Fruit fly (Drosophila melanogaster): Measurements from ENCODE around the gene CG14641.

Gene CG14641

DNA sequence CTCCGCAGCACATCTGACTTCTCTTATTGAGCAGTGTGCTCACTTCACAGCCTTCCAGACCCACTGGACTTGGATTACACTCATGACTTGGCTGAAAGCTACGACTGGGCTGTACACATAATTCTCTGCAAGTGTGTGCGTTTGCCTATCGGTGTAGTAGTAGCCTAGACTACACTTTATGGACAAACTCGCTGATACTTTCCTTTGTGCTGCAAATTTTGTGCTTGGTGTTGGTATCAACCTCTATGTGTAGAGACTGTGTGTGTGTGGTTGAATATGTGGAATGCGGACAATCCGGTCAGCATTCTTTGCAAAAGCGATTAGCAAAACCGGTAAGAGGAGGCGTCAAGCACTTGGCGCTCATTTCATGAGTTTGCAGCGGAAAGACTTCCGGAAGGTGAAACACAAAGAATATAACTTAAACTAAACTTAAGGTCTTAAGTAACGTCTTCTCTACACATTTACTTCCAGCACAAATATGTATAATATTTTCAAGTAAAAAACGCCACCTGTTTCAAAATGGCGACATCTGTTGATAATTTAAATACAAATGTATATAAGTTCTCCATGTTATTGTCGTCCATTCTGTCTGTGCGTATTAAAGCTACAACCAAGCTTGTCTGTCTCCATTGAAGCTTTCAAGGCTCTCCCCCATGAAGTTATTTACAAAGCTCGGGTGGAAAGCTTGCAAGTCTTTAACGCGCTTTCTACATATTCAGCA lies 45.2 kb downstream of the CG14641 start (continued):
- peak; percentile 51 for TF ChIP-seq Lhr (GFP tag; optimal IDR thresholded peaks at IDR 0.05)
- TF ChIP-seq CG10462 (GFP tag; optimal IDR thresholded peaks at IDR 0.05): no peak
- peak; percentile 37 for TF ChIP-seq phol (tag; optimal IDR thresholded peaks at IDR 0.05)
- no peak for TF ChIP-seq mld (GFP tag; IDR thresholded peaks at IDR 0.05; ENCODE audit: partially characterized antibody)
- TF ChIP-seq nom (GFP tag; optimal IDR thresholded peaks at IDR 0.05): peak; percentile 42
- no peak for TF ChIP-seq CG34224 (GFP tag; IDR thresholded peaks at IDR 0.05; ENCODE audit: partially characterized antibody)
- 0 out of 3 replicates have a peak, but pooled peaks have one; percentile 4 for TF ChIP-seq Opbp (GFP tag; IDR thresholded peaks at IDR 0.05; ENCODE audit: partially characterized antibody)
- TF ChIP-seq oc (tag; optimal IDR thresholded peaks at IDR 0.05): no peak
- peak; percentile 33 for TF ChIP-seq amos (GFP tag; IDR thresholded peaks at IDR 0.05; ENCODE audit: partially characterized antibody)
- TF ChIP-seq sd (tag; optimal IDR thresholded peaks at IDR 0.05): peak; percentile 100
- TF ChIP-seq C15 (GFP tag; IDR thresholded peaks at IDR 0.05): no peak

Measured in whole organism, embryonic.